Fruit fly (Drosophila melanogaster): Measurements from ENCODE around the gene CG1647.

Gene CG1647

DNA sequence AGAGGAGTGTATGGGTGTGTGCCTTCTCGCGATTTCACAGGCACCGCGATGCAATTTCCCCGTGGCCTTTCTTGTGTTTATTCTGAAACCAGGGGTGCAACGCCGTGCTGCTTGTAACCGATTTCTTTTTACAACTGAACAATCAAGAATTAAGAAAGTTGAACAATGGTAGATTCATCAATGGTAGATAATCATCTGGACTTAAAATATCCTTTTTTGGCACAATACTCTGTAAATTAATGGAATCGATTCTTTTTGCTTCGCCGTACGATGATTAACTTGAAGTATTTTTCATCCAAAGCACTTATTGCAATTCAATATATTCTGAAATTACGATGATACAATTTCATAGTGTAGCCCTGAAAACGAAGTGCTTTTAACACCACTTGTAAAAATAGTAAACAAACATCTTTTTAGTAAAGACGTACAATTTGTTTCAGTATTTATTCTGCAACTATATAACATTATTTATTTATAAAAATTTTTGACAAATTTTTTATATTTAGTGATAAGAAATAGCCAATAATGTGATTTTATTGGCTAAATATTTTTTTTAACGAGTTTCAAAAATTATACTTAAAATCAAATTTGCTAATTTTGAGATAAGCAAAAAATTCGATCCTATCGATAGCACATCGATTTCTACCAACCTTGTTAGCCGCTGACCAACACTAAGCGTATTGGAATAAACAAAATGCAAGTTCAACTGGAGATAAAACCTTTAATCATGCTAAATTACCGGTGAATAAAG is at the start of gene CG1647, which contains the start of gene CG1523 (continued):
- TF ChIP-seq toy (GFP tag; IDR thresholded peaks at IDR 0.05) (no peak), HLH3B (GFP tag; IDR thresholded peaks at IDR 0.05) (0 out of 2 replicates have a peak, but pooled peaks have one; percentile 30), nerfin-1 (tag; optimal IDR thresholded peaks at IDR 0.05) (peak; percentile 73), BtbVII (GFP tag; optimal IDR thresholded peaks at IDR 0.05) (no peak), CG6689 (GFP tag; IDR thresholded peaks at IDR 0.05) (peak; percentile 73), pb (GFP tag; optimal IDR thresholded peaks at IDR 0.05) (no peak), Lpt (GFP tag; optimal IDR thresholded peaks at IDR 0.05) (no peak), CG12071 (GFP tag; optimal IDR thresholded peaks at IDR 0.05) (no peak), oc (tag; optimal IDR thresholded peaks at IDR 0.05) (no peak), CG15601 (tag; optimal IDR thresholded peaks at IDR 0.05) (no peak), crp (GFP tag; optimal IDR thresholded peaks at IDR 0.05) (no peak), repo (GFP tag; optimal IDR thresholded peaks at IDR 0.05) (no peak), sqz (GFP tag; optimal IDR thresholded peaks at IDR 0.05) (no peak), slou (GFP tag; optimal IDR thresholded peaks at IDR 0.05) (no peak), CHES-1-like (GFP tag; optimal IDR thresholded peaks at IDR 0.05) (peak; percentile 61), Ets65A (GFP tag) (peak; percentile 93), Gug (GFP tag; IDR thresholded peaks at IDR 0.05) (peak; percentile 35; the same call in 1 of the 4 replicates), Dp (GFP tag; optimal IDR thresholded peaks at IDR 0.05) (no peak), CG5180 (GFP tag; optimal IDR thresholded peaks at IDR 0.05) (no peak), bbx (GFP tag; IDR thresholded peaks at IDR 0.05; ENCODE audit: partially characterized antibody) (peak; percentile 33; the same call in 1 of the 2 replicates), ken (GFP tag; IDR thresholded peaks at IDR 0.05) (0 out of 3 replicates have a peak, but pooled peaks have one; percentile 33), nmo (GFP tag; optimal IDR thresholded peaks at IDR 0.05) (peak; percentile 74), CG6654 (GFP tag; optimal IDR thresholded peaks at IDR 0.05) (peak; percentile 3), Scr (GFP tag; IDR thresholded peaks at IDR 0.05; ENCODE audit: partially characterized antibody) (peak; percentile 62), hb (GFP tag; IDR thresholded peaks at IDR 0.05; ENCODE audit: partially characterized antibody) (no peak), CG8924 (tag; optimal IDR thresholded peaks at IDR 0.05) (peak; percentile 79), Hr39 (optimal IDR thresholded peaks at IDR 0.05) (no peak), bab2 (GFP tag; optimal IDR thresholded peaks at IDR 0.05) (peak; percentile 53), CG3847 (GFP tag; IDR thresholded peaks at IDR 0.05) (peak; percentile 51), CG7963 (GFP tag; IDR thresholded peaks at IDR 0.05; ENCODE audit: partially characterized antibody) (peak; percentile 18; the same call in 1 of the 3 replicates), CG10654 (GFP tag; optimal IDR thresholded peaks at IDR 0.05) (peak; percentile 52), pros (GFP tag; optimal IDR thresholded peaks at IDR 0.05) (peak; percentile 2), zfh1 (GFP tag; IDR thresholded peaks at IDR 0.05) (peak; percentile 45; the same call in 1 of the 3 replicates), Tbp (GFP tag; optimal IDR thresholded peaks at IDR 0.05) (no peak), Fer2 (tag; optimal IDR thresholded peaks at IDR 0.05) (peak; percentile 63), fd96Cb (tag; optimal IDR thresholded peaks at IDR 0.05) (peak; percentile 54), stwl (tag; optimal IDR thresholded peaks at IDR 0.05) (peak; percentile 66), Aef1 (GFP tag; IDR thresholded peaks at IDR 0.05) (peak; percentile 42; the same call in 2 of the 3 replicates), stc (GFP tag; IDR thresholded peaks at IDR 0.05) (no peak), Dip3 (GFP tag; optimal IDR thresholded peaks at IDR 0.05) (no peak), CG9727 (GFP tag; optimal IDR thresholded peaks at IDR 0.05) (peak; percentile 60), CG9437 (GFP tag; optimal IDR thresholded peaks at IDR 0.05) (peak; percentile 71), CG30431 (GFP tag; optimal IDR thresholded peaks at IDR 0.05) (peak; percentile 33), klu (GFP tag; IDR thresholded peaks at IDR 0.05) (peak; percentile 52), CG1233 (GFP tag; optimal IDR thresholded peaks at IDR 0.05) (peak; percentile 70), CG10543 (GFP tag; optimal IDR thresholded peaks at IDR 0.05) (peak; percentile 74), CG4820 (GFP tag; optimal IDR thresholded peaks at IDR 0.05) (peak; percentile 54), C15 (GFP tag; IDR thresholded peaks at IDR 0.05) (no peak), zen (tag; optimal IDR thresholded peaks at IDR 0.05) (peak; percentile 69)
